Fruit fly (Drosophila melanogaster): Measurements from ENCODE around the gene HP1e.

The HP1e gene

dm6 chr3R:9341189-9342012 is 19.8 kb downstream of the HP1e start (continued):
- TF ChIP-seq CG3032 (tag; optimal IDR thresholded peaks at IDR 0.05) (peak; percentile 84), pdm3 (GFP tag; optimal IDR thresholded peaks at IDR 0.05) (peak; percentile 82), CG6854 (GFP tag; optimal IDR thresholded peaks at IDR 0.05) (peak; percentile 77), CG11294 (GFP tag; IDR thresholded peaks at IDR 0.05) (peak; percentile 8; the same call in 1 of the 2 replicates), CG6163 (GFP tag; IDR thresholded peaks at IDR 0.05) (peak; percentile 64; the same call in 2 of the 3 replicates), Eip75B (GFP tag; optimal IDR thresholded peaks at IDR 0.05) (peak; percentile 82), CG6792 (GFP tag; optimal IDR thresholded peaks at IDR 0.05) (peak; percentile 69), CG8319 (GFP tag; optimal IDR thresholded peaks at IDR 0.05) (peak; percentile 30), CG4318 (GFP tag; optimal IDR thresholded peaks at IDR 0.05) (peak; percentile 70), fkh (GFP tag; optimal IDR thresholded peaks at IDR 0.05) (peak; percentile 56), CG9139 (GFP tag; optimal IDR thresholded peaks at IDR 0.05) (peak; percentile 55), CG11902 (GFP tag; optimal IDR thresholded peaks at IDR 0.05) (no peak), dsx (GFP tag; optimal IDR thresholded peaks at IDR 0.05; ENCODE audit: poor library complexity, severe bottlenecking) (peak; percentile 81), Smox (GFP tag; optimal IDR thresholded peaks at IDR 0.05) (peak; percentile 88), vri (GFP tag; optimal IDR thresholded peaks at IDR 0.05) (peak; percentile 76), Sox15 (GFP tag; optimal IDR thresholded peaks at IDR 0.05) (peak; percentile 47), achi (GFP tag; optimal IDR thresholded peaks at IDR 0.05) (peak; percentile 85)

dm6 chr3R:9342248-9342882 is 20.8 kb downstream of the HP1e start:
- no peak for TF ChIP-seq CG10631 (GFP tag; optimal IDR thresholded peaks at IDR 0.05)
- TF ChIP-seq fd85E (GFP tag; optimal IDR thresholded peaks at IDR 0.05): peak; percentile 38
- TF ChIP-seq Met (GFP tag; optimal IDR thresholded peaks at IDR 0.05): peak; percentile 30
- peak; percentile 2 for TF ChIP-seq CG7368 (GFP tag; optimal IDR thresholded peaks at IDR 0.05)
- peak; percentile 20 for TF ChIP-seq Sox14 (GFP tag; optimal IDR thresholded peaks at IDR 0.05)
- peak; percentile 31 for TF ChIP-seq Sox102F (GFP tag; optimal IDR thresholded peaks at IDR 0.05)
- TF ChIP-seq salr (GFP tag; optimal IDR thresholded peaks at IDR 0.05): peak in 1 of 2 experiments; percentile 17
- peak; percentile 13 for TF ChIP-seq Ets96B (tag; optimal IDR thresholded peaks at IDR 0.05)
- no peak for TF ChIP-seq CG34406 (GFP tag; optimal IDR thresholded peaks at IDR 0.05)
- TF ChIP-seq spab (GFP tag; optimal IDR thresholded peaks at IDR 0.05): peak; percentile 6
- TF ChIP-seq CG11294 (GFP tag; IDR thresholded peaks at IDR 0.05): no peak
- no peak for TF ChIP-seq dac (GFP tag; optimal IDR thresholded peaks at IDR 0.05)
- peak; percentile 10 for TF ChIP-seq CG6276 (GFP tag; optimal IDR thresholded peaks at IDR 0.05)
- peak; percentile 43 for TF ChIP-seq achi (GFP tag; optimal IDR thresholded peaks at IDR 0.05)
- TF ChIP-seq CG6163 (GFP tag; IDR thresholded peaks at IDR 0.05): peak; percentile 57; the same call in 2 of the 3 replicates
- peak in 1 of 2 experiments; percentile 52 for TF ChIP-seq ss (GFP tag; optimal IDR thresholded peaks at IDR 0.05)
- no peak for TF ChIP-seq Eip93F (GFP tag; optimal IDR thresholded peaks at IDR 0.05)
- no peak for TF ChIP-seq CG11902 (GFP tag; optimal IDR thresholded peaks at IDR 0.05)
- TF ChIP-seq CG10669 (GFP tag; optimal IDR thresholded peaks at IDR 0.05): peak; percentile 26
- peak; percentile 32 for TF ChIP-seq CG16779 (tag; optimal IDR thresholded peaks at IDR 0.05)
- no peak for TF ChIP-seq cyc (GFP tag; optimal IDR thresholded peaks at IDR 0.05)
- peak; percentile 17 for TF ChIP-seq Hr4 (GFP tag; optimal IDR thresholded peaks at IDR 0.05)
- peak; percentile 22 for TF ChIP-seq Blimp-1 (GFP tag; optimal IDR thresholded peaks at IDR 0.05)
- TF ChIP-seq CG15336 (GFP tag; IDR thresholded peaks at IDR 0.05): peak; percentile 35; the same call in 1 of the 2 replicates
- TF ChIP-seq lz (GFP tag; optimal IDR thresholded peaks at IDR 0.05): peak; percentile 13
- TF ChIP-seq vri (GFP tag; optimal IDR thresholded peaks at IDR 0.05): peak; percentile 57
- TF ChIP-seq net (GFP tag; optimal IDR thresholded peaks at IDR 0.05): no peak
- no peak for TF ChIP-seq Ets21C (GFP tag; optimal IDR thresholded peaks at IDR 0.05)
- TF ChIP-seq CG6854 (GFP tag; optimal IDR thresholded peaks at IDR 0.05): peak; percentile 49
- TF ChIP-seq OdsH (GFP tag; optimal IDR thresholded peaks at IDR 0.05): peak; percentile 14
- TF ChIP-seq Gug (GFP tag; IDR thresholded peaks at IDR 0.05): no peak
- TF ChIP-seq svp (GFP tag): peak; percentile 48
- TF ChIP-seq CG11762 (GFP tag; optimal IDR thresholded peaks at IDR 0.05; ENCODE audit: insufficient read depth): no peak
- no peak for TF ChIP-seq CG32006 (GFP tag; optimal IDR thresholded peaks at IDR 0.05)
- no peak for TF ChIP-seq CG3032 (tag; optimal IDR thresholded peaks at IDR 0.05)
- peak; percentile 31 for TF ChIP-seq CG6808 (GFP tag; optimal IDR thresholded peaks at IDR 0.05)
- peak; percentile 0 for TF ChIP-seq Eip75B (GFP tag; optimal IDR thresholded peaks at IDR 0.05)
